Fruit fly (Drosophila melanogaster) whole organism, wandering third instar larva: ENCODE results near the gene Cht7.

Experiments used
- CrebA ChIP-seq: fragments of 200-800 bp; sonication (Bioruptor generic); optimal IDR thresholded peaks from 2 replicates; lab custom pipeline; 2016; ENCODE audit warnings: missing biosample characterization, mild to moderate bottlenecking, missing genetic modification characterization, borderline replicate concordance
- Dfd ChIP-seq: fragments of >200 bp; optimal IDR thresholded peaks from 2 replicates; lab custom pipeline; 2017; ENCODE audit warnings: missing biosample characterization, missing genetic modification characterization
- Dif ChIP-seq: fragments of 200-275, 200-300 bp; sonication (Bioruptor generic); optimal IDR thresholded peaks from 2 replicates; lab custom pipeline; 2018; ENCODE audit warnings: missing biosample characterization, missing genetic modification characterization; ENCODE audit not compliant: partially characterized antibody
- Hnf4 ChIP-seq: fragments of 200-800 bp; sonication (Bioruptor generic); optimal IDR thresholded peaks from 2 replicates; lab custom pipeline; 2016; ENCODE audit warnings: missing biosample characterization, mild to moderate bottlenecking, missing genetic modification characterization
- Sp1 ChIP-seq: fragments of 200-800 bp; sonication (Bioruptor generic); optimal IDR thresholded peaks from 3 replicates; lab custom pipeline; 2019; ENCODE audit warnings: missing biosample characterization, mild to moderate bottlenecking, missing genetic modification characterization, moderate library complexity
- foxo ChIP-seq, 2 experiments: fragments of 200-800 bp; sonication (Bioruptor generic); optimal IDR thresholded peaks; 2 replicates in 1 of 2; 3 replicates in 1 of 2; lab custom pipeline; 2016 to 2017; ENCODE audit warnings: missing biosample characterization in 2 of 2, missing genetic modification characterization in 2 of 2
- fru ChIP-seq: fragments of 200-800 bp; sonication (Bioruptor generic); optimal IDR thresholded peaks from 3 replicates; lab custom pipeline; 2016; ENCODE audit warnings: missing biosample characterization, mild to moderate bottlenecking, missing genetic modification characterization
- h ChIP-seq: fragments of 200-800 bp; sonication (Bioruptor generic); optimal IDR thresholded peaks from 3 replicates; lab custom pipeline; 2016; ENCODE audit warnings: missing biosample characterization, mild to moderate bottlenecking, missing genetic modification characterization
- tai ChIP-seq: sonication (Bioruptor generic); optimal IDR thresholded peaks from 2 replicates; lab custom pipeline; 2016; ENCODE audit warnings: missing biosample characterization, missing genetic modification characterization

- TF ChIP-seq CrebA (no peak), Dif (GFP tag; lab: Kevin White, UChicago) (no peak), h (GFP tag; lab: Kevin White, UChicago) (no peak), Dfd (GFP tag; lab: Kevin White, UChicago) (no peak), tai (GFP tag; lab: Kevin White, UChicago) (no peak), Sp1 (GFP tag; lab: Kevin White, UChicago) (no peak), foxo (GFP tag; optimal IDR thresholded peaks at IDR 0.05; lab: Kevin White, UChicago) (no peak), fru (peak; percentile 37), Hnf4 (no peak)
Observed at dm6 chr3L:3074805-3075204, 32.0 kb downstream of the Cht7 start.
